Fruit fly (Drosophila melanogaster) whole organism, embryonic: ENCODE measurements around the gene CG5096.

Experiments
- Abd-B ChIP-seq: fragments of 200-800 bp; sonication (Bioruptor generic); optimal IDR thresholded peaks from 2 replicates; lab custom pipeline; 2018; ENCODE audit warnings: missing biosample characterization, mild to moderate bottlenecking, missing genetic modification characterization, moderate library complexity
- Atf6 ChIP-seq: fragments of 200-800 bp; sonication (Bioruptor generic); IDR thresholded peaks from 2 replicates; pipeline ENCODE4 v1.3.6; 2022; ENCODE audit warnings: missing biosample characterization, missing genetic modification characterization
- BEAF-32 ChIP-seq: fragments of 200-800 bp; sonication (Bioruptor generic); optimal IDR thresholded peaks from 3 replicates; lab custom pipeline; 2017; ENCODE audit warnings: missing biosample characterization, missing genetic modification characterization, mild to moderate bottlenecking, moderate library complexity, missing genetic modification reagents
- Bdp1 ChIP-seq: fragments of 200-800 bp; sonication (Bioruptor generic); optimal IDR thresholded peaks from 3 replicates; lab custom pipeline; 2016; ENCODE audit warnings: missing biosample characterization, missing genetic modification characterization
- CG10543 ChIP-seq: fragments of 200-800 bp; sonication (Bioruptor generic); optimal IDR thresholded peaks from 3 replicates; lab custom pipeline; 2017; ENCODE audit warnings: missing biosample characterization, mild to moderate bottlenecking, missing genetic modification characterization, moderate library complexity
- CG11247 ChIP-seq: fragments of 200-800 bp; sonication (Bioruptor generic); IDR thresholded peaks from 2 replicates; pipeline ENCODE4 v1.3.6; 2022; ENCODE audit warnings: missing biosample characterization, missing genetic modification characterization
- CG11696 ChIP-seq: fragments of 200-800 bp; sonication (Bioruptor generic); IDR thresholded peaks from 2 replicates; pipeline ENCODE4 v1.3.6; 2022; ENCODE audit warnings: missing biosample characterization, missing genetic modification characterization
- CG13894 ChIP-seq: fragments of 200-800 bp; sonication (Bioruptor generic); optimal IDR thresholded peaks from 3 replicates; lab custom pipeline; 2018; ENCODE audit warnings: missing biosample characterization, mild to moderate bottlenecking, missing genetic modification characterization, moderate library complexity
- CG1647 ChIP-seq: fragments of 200-800 bp; sonication (Bioruptor generic); optimal IDR thresholded peaks from 3 replicates; lab custom pipeline; 2016; ENCODE audit warnings: missing biosample characterization, missing genetic modification characterization
- CG17385 ChIP-seq: fragments of 200-800 bp; sonication (Bioruptor generic); optimal IDR thresholded peaks from 3 replicates; lab custom pipeline; 2018; ENCODE audit warnings: missing biosample characterization, mild to moderate bottlenecking, missing genetic modification characterization
- CG17612 ChIP-seq: fragments of 200-800 bp; sonication (Bioruptor generic); IDR thresholded peaks from 2 replicates; pipeline ENCODE4 v1.3.6; 2022; ENCODE audit warnings: missing biosample characterization, missing genetic modification characterization
- CG18619 ChIP-seq: fragments of 200-800 bp; sonication (Bioruptor generic); optimal IDR thresholded peaks from 3 replicates; lab custom pipeline; 2017; ENCODE audit warnings: missing biosample characterization, mild to moderate bottlenecking, missing genetic modification characterization
- CG3065 ChIP-seq: fragments of 200-800 bp; sonication (Bioruptor generic); optimal IDR thresholded peaks from 2 replicates; lab custom pipeline; 2016; ENCODE audit warnings: missing biosample characterization, missing genetic modification characterization
- CG31224 ChIP-seq: fragments of 200-800 bp; sonication (Bioruptor generic); IDR thresholded peaks from 2 replicates; pipeline ENCODE4 v1.3.6; 2022; ENCODE audit warnings: missing biosample characterization, missing genetic modification characterization
- CG32767 ChIP-seq: fragments of 200-800 bp; sonication (Bioruptor generic); IDR thresholded peaks from 2 replicates; pipeline ENCODE4 v1.3.6; 2022; ENCODE audit warnings: missing biosample characterization, missing genetic modification characterization
- CG3281 ChIP-seq: fragments of 200-800 bp; sonication (Bioruptor generic); optimal IDR thresholded peaks from 3 replicates; lab custom pipeline; 2017; ENCODE audit warnings: missing biosample characterization, mild to moderate bottlenecking, missing genetic modification characterization
- CG4854 ChIP-seq: fragments of 200-800 bp; sonication (Bioruptor generic); optimal IDR thresholded peaks from 2 replicates; lab custom pipeline; 2016; ENCODE audit warnings: missing biosample characterization, missing genetic modification characterization, inconsistent platforms
- CG6791 ChIP-seq: fragments of 200-800 bp; sonication (Bioruptor generic); IDR thresholded peaks from 3 replicates; pipeline ENCODE4 v1.3.6; 2022; ENCODE audit warnings: missing biosample characterization, missing genetic modification characterization; ENCODE audit not compliant: partially characterized antibody
- CG7357 ChIP-seq: fragments of 200-800 bp; sonication (Bioruptor generic); IDR thresholded peaks from 3 replicates; pipeline ENCODE4 v1.3.6; 2022; ENCODE audit warnings: missing biosample characterization, missing genetic modification characterization
- CG7745 ChIP-seq: fragments of 200-800 bp; sonication (Bioruptor generic); optimal IDR thresholded peaks from 2 replicates; lab custom pipeline; 2018; ENCODE audit warnings: missing biosample characterization, mild to moderate bottlenecking, missing genetic modification characterization, moderate library complexity
- CG7987 ChIP-seq: fragments of 200-800 bp; sonication (Bioruptor generic); optimal IDR thresholded peaks from 2 replicates; lab custom pipeline; 2018; ENCODE audit warnings: missing biosample characterization, mild to moderate bottlenecking, missing genetic modification characterization, moderate library complexity
- CG8290 ChIP-seq, 3 experiments: fragments of 200-800 bp; sonication (Bioruptor generic); optimal IDR thresholded peaks; 2 replicates each; lab custom pipeline; 2016 to 2019; ENCODE audit warnings: missing biosample characterization in 3 of 3, missing genetic modification characterization in 3 of 3, mild to moderate bottlenecking in 2 of 3, moderate library complexity in 1 of 3
- Camta ChIP-seq: fragments of 200-800 bp; sonication (Bioruptor generic); optimal IDR thresholded peaks from 2 replicates; lab custom pipeline; 2016; ENCODE audit warnings: missing biosample characterization, missing genetic modification characterization
- CkIIα-i1 ChIP-seq: fragments of 200-800 bp; sonication (Bioruptor generic); IDR thresholded peaks from 2 replicates; pipeline ENCODE4 v1.3.6; 2022; ENCODE audit warnings: missing biosample characterization, missing genetic modification characterization
- Dip3 ChIP-seq: fragments of 200-800 bp; sonication (Bioruptor generic); optimal IDR thresholded peaks from 3 replicates; lab custom pipeline; 2016; ENCODE audit warnings: missing biosample characterization, missing genetic modification characterization
- Kr ChIP-seq: fragments of 200-800 bp; sonication (Bioruptor generic); optimal IDR thresholded peaks from 2 replicates; lab custom pipeline; 2017; ENCODE audit warnings: missing biosample characterization, mild to moderate bottlenecking, missing genetic modification characterization
- Lhr ChIP-seq: fragments of 200-800 bp; sonication (Bioruptor generic); optimal IDR thresholded peaks from 3 replicates; lab custom pipeline; 2017; ENCODE audit warnings: mild to moderate bottlenecking, missing biosample characterization, missing genetic modification reagents, missing genetic modification characterization
- Mes4 ChIP-seq: fragments of 200-800 bp; sonication (Bioruptor generic); optimal IDR thresholded peaks from 2 replicates; lab custom pipeline; 2016; ENCODE audit warnings: missing biosample characterization, missing genetic modification characterization
- Poxn ChIP-seq: fragments of 200-800 bp; sonication (Bioruptor generic); IDR thresholded peaks from 2 replicates; pipeline ENCODE4 v1.3.6; 2022; ENCODE audit warnings: missing biosample characterization, missing genetic modification characterization
- Sin3A ChIP-seq: fragments of >200 bp; optimal IDR thresholded peaks from 2 replicates; lab custom pipeline; 2018
- Sox100B ChIP-seq: fragments of 200-800 bp; sonication (Bioruptor generic); optimal IDR thresholded peaks from 3 replicates; lab custom pipeline; 2018; ENCODE audit warnings: missing biosample characterization, mild to moderate bottlenecking, missing genetic modification characterization
- abd-A ChIP-seq: fragments of 200-800 bp; sonication (Bioruptor generic); optimal IDR thresholded peaks from 3 replicates; lab custom pipeline; 2019; ENCODE audit warnings: missing biosample characterization, mild to moderate bottlenecking, missing genetic modification characterization, moderate library complexity
- ap ChIP-seq: fragments of 200-800 bp; sonication (Bioruptor generic); IDR thresholded peaks from 2 replicates; pipeline ENCODE4 v1.3.6; 2022; ENCODE audit warnings: missing biosample characterization, missing genetic modification characterization
- ara ChIP-seq: fragments of 200-800 bp; sonication (Bioruptor generic); IDR thresholded peaks from 2 replicates; pipeline ENCODE4 v1.3.6; 2022; ENCODE audit warnings: missing biosample characterization, missing genetic modification characterization
- ash1 ChIP-seq: fragments of 200-800 bp; sonication (Bioruptor generic); optimal IDR thresholded peaks from 2 replicates; lab custom pipeline; 2018; ENCODE audit warnings: missing biosample characterization, mild to moderate bottlenecking, missing genetic modification characterization
- cas ChIP-seq: fragments of 200-800 bp; sonication (Bioruptor generic); IDR thresholded peaks from 2 replicates; pipeline ENCODE4 v1.3.6; 2022; ENCODE audit warnings: missing biosample characterization, missing genetic modification characterization
- dmrt99B ChIP-seq: fragments of 200-800 bp; sonication (Bioruptor generic); optimal IDR thresholded peaks from 2 replicates; lab custom pipeline; 2018; ENCODE audit warnings: missing biosample characterization, mild to moderate bottlenecking, missing genetic modification characterization, moderate library complexity
- ems ChIP-seq: fragments of 200-800 bp; sonication (Bioruptor generic); optimal IDR thresholded peaks from 3 replicates; lab custom pipeline; 2016; ENCODE audit warnings: missing biosample characterization, missing genetic modification characterization
- ewg ChIP-seq: fragments of 200-800 bp; sonication (Bioruptor generic); optimal IDR thresholded peaks from 3 replicates; lab custom pipeline; 2017; ENCODE audit warnings: mild to moderate bottlenecking, missing biosample characterization, missing genetic modification reagents, missing genetic modification characterization
- fd96Cb ChIP-seq: fragments of 200-800 bp; sonication (Bioruptor generic); optimal IDR thresholded peaks from 2 replicates; lab custom pipeline; 2018; ENCODE audit warnings: missing biosample characterization, mild to moderate bottlenecking, missing genetic modification characterization, moderate library complexity
- gem ChIP-seq: fragments of 200-800 bp; sonication (Bioruptor generic); optimal IDR thresholded peaks from 2 replicates; lab custom pipeline; 2019; ENCODE audit warnings: missing biosample characterization, mild to moderate bottlenecking, missing genetic modification characterization, moderate library complexity
- nmo ChIP-seq: fragments of 200-800 bp; sonication (Bioruptor generic); optimal IDR thresholded peaks from 2 replicates; lab custom pipeline; 2018; ENCODE audit warnings: missing biosample characterization, mild to moderate bottlenecking, missing genetic modification characterization, moderate library complexity
- prd ChIP-seq, 3 experiments: fragments of >200 bp in 2 of 3; fragments of 200-800 bp in 1 of 3; sonication (Bioruptor generic) in 1 of 3; optimal IDR thresholded peaks in 2 of 3; IDR thresholded peaks in 1 of 3; 2 replicates in 2 of 3; 3 replicates in 1 of 3; pipeline versions ENCODE4 v1.3.6 to Lab custom; 2017 to 2022; ENCODE audit warnings: missing biosample characterization in 1 of 3, missing genetic modification characterization in 1 of 3
- ranshi ChIP-seq: fragments of 200-800 bp; sonication (Bioruptor generic); IDR thresholded peaks from 2 replicates; pipeline ENCODE4 v1.3.6; 2022; ENCODE audit warnings: missing biosample characterization, missing genetic modification characterization
- sim ChIP-seq: fragments of 200-800 bp; sonication (Bioruptor generic); IDR thresholded peaks from 2 replicates; pipeline ENCODE4 v1.3.6; 2022; ENCODE audit warnings: missing biosample characterization, missing genetic modification characterization
- slou ChIP-seq: fragments of 200-800 bp; sonication (Bioruptor generic); optimal IDR thresholded peaks from 3 replicates; lab custom pipeline; 2016; ENCODE audit warnings: missing biosample characterization, missing genetic modification characterization
- wek ChIP-seq: fragments of 200-800 bp; sonication (Bioruptor generic); optimal IDR thresholded peaks from 3 replicates; lab custom pipeline; 2018; ENCODE audit warnings: missing biosample characterization, mild to moderate bottlenecking, missing genetic modification characterization, moderate library complexity
- z ChIP-seq: fragments of 200-800 bp; sonication (Bioruptor generic); IDR thresholded peaks from 3 replicates; pipeline ENCODE4 v1.3.6; 2022; ENCODE audit warnings: missing biosample characterization, missing genetic modification characterization
- zen2 ChIP-seq: fragments of 200-800 bp; sonication (Bioruptor generic); IDR thresholded peaks from 3 replicates; pipeline ENCODE4 v1.3.6; 2022; ENCODE audit warnings: missing biosample characterization, missing genetic modification characterization; ENCODE audit not compliant: partially characterized antibody
- zfh1 ChIP-seq: fragments of 200-800 bp; sonication (Bioruptor generic); IDR thresholded peaks from 3 replicates; pipeline ENCODE4 v1.3.6; 2022; ENCODE audit warnings: missing biosample characterization, missing genetic modification characterization

The CG5096 gene

dm6 chr2L:10339212-10339721, 42.8 kb upstream of the CG5096 start, which contains the start of gene SamDC (continued):
- TF ChIP-seq CG32767 (GFP tag; lab: Robert Waterston, UW) (no peak), wek (GFP tag; lab: Kevin White, UChicago) (peak; percentile 13), CG1647 (GFP tag; lab: Kevin White, UChicago) (no peak), CG31224 (no peak), CG17612 (GFP tag; lab: Robert Waterston, UW) (no peak), ap (GFP tag; lab: Robert Waterston, UW) (no peak), Kr (no peak), CG7745 (tag; lab: Kevin White, UChicago) (peak; percentile 54), sim (GFP tag; lab: Robert Waterston, UW) (no peak), CkIIα-i1 (GFP tag; lab: Robert Waterston, UW) (no peak), CG11696 (GFP tag; lab: Robert Waterston, UW) (peak; percentile 90), ash1 (GFP tag; lab: Kevin White, UChicago) (peak; percentile 16), CG13894 (peak; percentile 66), cas (GFP tag; lab: Robert Waterston, UW) (0 out of 2 replicates have a peak, but pooled peaks have one; percentile 13), prd (optimal IDR thresholded peaks at IDR 0.05; lab: Kevin White, UChicago) (no peak), prd (GFP tag; IDR thresholded peaks at IDR 0.05; lab: Robert Waterston, UW) (no peak; the same call in 1 of the 3 replicates), Bdp1 (GFP tag; lab: Kevin White, UChicago) (no peak), zfh1 (GFP tag; lab: Robert Waterston, UW) (peak; percentile 37; the same call in 1 of the 3 replicates), Atf6 (peak; percentile 46; the same call in 1 of the 2 replicates), CG11247 (GFP tag; lab: Robert Waterston, UW) (no peak), CG7357 (GFP tag; lab: Robert Waterston, UW) (peak; percentile 96), nmo (GFP tag; lab: Kevin White, UChicago) (peak; percentile 46), BEAF-32 (peak; percentile 88), z (GFP tag; lab: Robert Waterston, UW) (no peak), Camta (GFP tag; lab: Kevin White, UChicago) (no peak), CG3281 (GFP tag; lab: Kevin White, UChicago) (peak; percentile 26), Sin3A (lab: Kevin White, UChicago) (peak; percentile 10), CG17385 (GFP tag; lab: Kevin White, UChicago) (peak; percentile 48), Dip3 (GFP tag; lab: Kevin White, UChicago) (peak; percentile 24), ems (GFP tag; lab: Kevin White, UChicago) (peak; percentile 8), zen2 (GFP tag; lab: Robert Waterston, UW) (no peak; the same call in 2 of the 3 replicates), ara (GFP tag; lab: Robert Waterston, UW) (peak; percentile 58; the same call in 1 of the 2 replicates), Mes4 (GFP tag; lab: Kevin White, UChicago) (no peak), CG3065 (no peak), dmrt99B (tag; lab: Kevin White, UChicago) (peak; percentile 26), slou (GFP tag; lab: Kevin White, UChicago) (no peak), gem (tag; lab: Kevin White, UChicago) (peak; percentile 76), Abd-B (GFP tag; lab: Kevin White, UChicago) (no peak), abd-A (tag; lab: Kevin White, UChicago) (no peak), fd96Cb (tag; lab: Kevin White, UChicago) (peak; percentile 26), ewg (GFP tag; lab: Kevin White, UChicago) (no peak), CG8290 (GFP tag; optimal IDR thresholded peaks at IDR 0.05; lab: Kevin White, UChicago) (peak; percentile 80), CG8290 (tag; optimal IDR thresholded peaks at IDR 0.05; lab: Kevin White, UChicago) (peak; percentile 1 to 79), Sox100B (GFP tag; lab: Kevin White, UChicago) (peak; percentile 17), CG10543 (GFP tag; lab: Kevin White, UChicago) (no peak), CG18619 (GFP tag; lab: Kevin White, UChicago) (no peak), CG7987 (GFP tag; lab: Kevin White, UChicago) (peak; percentile 21), Lhr (GFP tag; lab: Kevin White, UChicago) (peak; percentile 79), ranshi (GFP tag; lab: Robert Waterston, UW) (no peak), CG6791 (peak; percentile 87), Poxn (GFP tag; lab: Robert Waterston, UW) (no peak), CG4854 (GFP tag; lab: Kevin White, UChicago) (no peak)
